Fruit fly (Drosophila melanogaster): ENCODE results near the gene CG11109.

The CG11109 gene

dm6 chr3L:22878723-22879343, 6.8 kb downstream of the CG11109 start, which contains the start of the genes Chro and Ssl1 (continued):
- TF ChIP-seq zen (tag; optimal IDR thresholded peaks at IDR 0.05) (peak; percentile 100), ewg (GFP tag; optimal IDR thresholded peaks at IDR 0.05) (peak; percentile 100), E2f1 (GFP tag; IDR thresholded peaks at IDR 0.05) (peak; percentile 100), wdn (GFP tag; IDR thresholded peaks at IDR 0.05) (peak; percentile 99), CG3065 (GFP tag; optimal IDR thresholded peaks at IDR 0.05) (peak; percentile 100), schlank (tag; optimal IDR thresholded peaks at IDR 0.05) (peak; percentile 99), CG7357 (GFP tag; IDR thresholded peaks at IDR 0.05) (peak; percentile 99), CG15514 (GFP tag; optimal IDR thresholded peaks at IDR 0.05) (peak; percentile 96), disco-r (GFP tag; optimal IDR thresholded peaks at IDR 0.05) (peak; percentile 100), CG12391 (tag; optimal IDR thresholded peaks at IDR 0.05) (peak; percentile 100), tin (GFP tag; optimal IDR thresholded peaks at IDR 0.05) (peak; percentile 100), dpn (GFP tag; optimal IDR thresholded peaks at IDR 0.05) (peak; percentile 100), Usf (GFP tag; optimal IDR thresholded peaks at IDR 0.05) (peak; percentile 100), ac (GFP tag; optimal IDR thresholded peaks at IDR 0.05) (peak; percentile 100), grn (GFP tag; optimal IDR thresholded peaks at IDR 0.05) (peak; percentile 97), gsb (GFP tag; IDR thresholded peaks at IDR 0.05) (peak; percentile 99), trem (tag; optimal IDR thresholded peaks at IDR 0.05) (peak; percentile 98), CG17385 (GFP tag; optimal IDR thresholded peaks at IDR 0.05) (peak; percentile 99), CG32772 (GFP tag; IDR thresholded peaks at IDR 0.05) (peak; percentile 100), CG31441 (GFP tag; IDR thresholded peaks at IDR 0.05) (peak; percentile 99), gro (GFP tag; optimal IDR thresholded peaks at IDR 0.05) (peak; percentile 100), Stat92E (GFP tag; optimal IDR thresholded peaks at IDR 0.05) (peak in 1 of 3 experiments; percentile 100), ash1 (GFP tag; optimal IDR thresholded peaks at IDR 0.05) (peak; percentile 98), eyg (GFP tag; optimal IDR thresholded peaks at IDR 0.05) (peak; percentile 100), rib (GFP tag; IDR thresholded peaks at IDR 0.05) (peak; percentile 99), tx (GFP tag; optimal IDR thresholded peaks at IDR 0.05) (peak; percentile 100), cas (GFP tag; IDR thresholded peaks at IDR 0.05) (peak; percentile 99), CG6854 (GFP tag; optimal IDR thresholded peaks at IDR 0.05) (peak; percentile 100), CG1529 (GFP tag; optimal IDR thresholded peaks at IDR 0.05) (peak; percentile 100), CG15601 (tag; optimal IDR thresholded peaks at IDR 0.05) (peak; percentile 99), trh (GFP tag; optimal IDR thresholded peaks at IDR 0.05) (peak; percentile 99), CG14441 (GFP tag; IDR thresholded peaks at IDR 0.05) (peak; percentile 100), psq (GFP tag; optimal IDR thresholded peaks at IDR 0.05) (peak; percentile 99), CG11560 (tag; IDR thresholded peaks at IDR 0.05) (peak; percentile 96), btn (GFP tag; optimal IDR thresholded peaks at IDR 0.05) (peak; percentile 100), HLHmδ (GFP tag; optimal IDR thresholded peaks at IDR 0.05) (peak; percentile 49), CG13624 (GFP tag; optimal IDR thresholded peaks at IDR 0.05) (peak; percentile 100), CG2199 (GFP tag; IDR thresholded peaks at IDR 0.05) (peak; percentile 100), mirr (GFP tag; optimal IDR thresholded peaks at IDR 0.05) (peak; percentile 99), CG13123 (GFP tag; optimal IDR thresholded peaks at IDR 0.05) (peak; percentile 99), CG1603 (tag; optimal IDR thresholded peaks at IDR 0.05) (peak; percentile 99), CG10565 (GFP tag; optimal IDR thresholded peaks at IDR 0.05) (peak; percentile 100), CG16815 (GFP tag; optimal IDR thresholded peaks at IDR 0.05) (peak; percentile 100), sr (GFP tag; IDR thresholded peaks at IDR 0.05) (peak; percentile 99), CG6175 (GFP tag; IDR thresholded peaks at IDR 0.05) (peak; percentile 99), CG10431 (GFP tag; optimal IDR thresholded peaks at IDR 0.05) (peak; percentile 98), HLH54F (GFP tag; optimal IDR thresholded peaks at IDR 0.05) (peak; percentile 100), abd-A (tag; optimal IDR thresholded peaks at IDR 0.05) (peak; percentile 95), Dp (GFP tag; optimal IDR thresholded peaks at IDR 0.05) (peak; percentile 59), Mes4 (GFP tag; optimal IDR thresholded peaks at IDR 0.05) (peak; percentile 100)

All from whole organism, embryonic.